Worm (Caenorhabditis elegans) whole organism, L2 larva: ENCODE data around the gene sdz-19.

Source experiments
- F13H6.1 ChIP-seq: sonication (generic microtip); optimal IDR thresholded peaks from 2 replicates; lab custom pipeline; 2016; ENCODE audit warnings: missing genetic modification characterization, missing compliant biosample characterization
- R02D3.7 ChIP-seq: fragments of 150-350 bp; optimal IDR thresholded peaks from 2 replicates; lab custom pipeline; 2014; ENCODE audit warnings: missing biosample characterization, missing genetic modification characterization
- alr-1 ChIP-seq: fragments of 150-350 bp; optimal IDR thresholded peaks from 2 replicates; lab custom pipeline; 2014; ENCODE audit warnings: missing biosample characterization, missing genetic modification characterization
- ama-1 ChIP-seq: fragments of 150-350 bp; optimal IDR thresholded peaks from 2 replicates; lab custom pipeline; 2018; ENCODE audit warnings: inconsistent platforms
- dmd-4 ChIP-seq: sonication (generic microtip); optimal IDR thresholded peaks from 2 replicates; lab custom pipeline; 2017; ENCODE audit warnings: missing biosample characterization, missing genetic modification characterization
- egl-27 ChIP-seq: sonication (generic microtip); optimal IDR thresholded peaks from 3 replicates; lab custom pipeline; 2017; ENCODE audit warnings: missing biosample characterization, missing genetic modification reagents, missing genetic modification characterization
- elt-1 ChIP-seq: fragments of 150-350 bp; optimal IDR thresholded peaks from 2 replicates; lab custom pipeline; 2014; ENCODE audit warnings: missing biosample characterization, missing genetic modification characterization
- lin-13 ChIP-seq: fragments of 150-350 bp; optimal IDR thresholded peaks from 2 replicates; lab custom pipeline; 2014; ENCODE audit warnings: missing biosample characterization, missing genetic modification reagents, missing genetic modification characterization
- nhr-11 ChIP-seq: fragments of 150-350 bp; optimal IDR thresholded peaks from 2 replicates; lab custom pipeline; 2014; ENCODE audit warnings: missing biosample characterization, missing genetic modification characterization
- nhr-129 ChIP-seq: fragments of 150-350 bp; optimal IDR thresholded peaks from 2 replicates; lab custom pipeline; 2014; ENCODE audit warnings: missing biosample characterization, missing genetic modification characterization
- nhr-23 ChIP-seq: fragments of 150-350 bp; optimal IDR thresholded peaks from 2 replicates; lab custom pipeline; 2014; ENCODE audit warnings: missing biosample characterization, missing genetic modification reagents, missing genetic modification characterization
- unc-62 ChIP-seq: fragments of 150-350 bp; optimal IDR thresholded peaks from 2 replicates; lab custom pipeline; 2014; ENCODE audit warnings: missing biosample characterization, missing genetic modification reagents, missing genetic modification characterization
- ztf-4 ChIP-seq: fragments of 150-350 bp; optimal IDR thresholded peaks from 2 replicates; lab custom pipeline; 2014; ENCODE audit warnings: missing biosample characterization, missing genetic modification characterization

DNA sequence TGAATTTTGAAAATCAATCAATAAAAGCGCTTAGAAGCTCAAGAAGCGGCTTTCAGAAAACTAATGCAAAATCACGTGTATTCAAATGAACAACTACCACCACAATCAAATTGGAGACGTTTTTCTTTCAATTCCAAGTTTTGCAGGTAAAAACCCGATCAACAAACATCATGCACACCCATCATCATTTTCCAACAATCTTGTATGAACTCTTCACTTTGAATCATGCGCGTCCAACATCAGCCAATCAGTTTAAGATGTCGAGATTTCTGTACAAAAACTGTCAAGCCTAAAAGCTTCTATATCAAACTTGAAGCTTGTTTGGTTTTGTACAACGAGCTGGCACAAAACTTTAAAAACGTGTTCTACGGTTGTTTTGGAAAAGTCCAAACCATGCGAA lies 35.7 kb upstream of the sdz-19 start:
- TF ChIP-seq R02D3.7 (tag; lab: Kevin White, UChicago) (no peak), lin-13 (GFP tag; lab: Kevin White, UChicago) (no peak), egl-27 (tag; lab: Kevin White, UChicago) (no peak), unc-62 (GFP tag; lab: Kevin White, UChicago) (no peak), ama-1 (no peak), elt-1 (tag; lab: Kevin White, UChicago) (no peak), nhr-11 (tag; lab: Kevin White, UChicago) (no peak), ztf-4 (tag; lab: Kevin White, UChicago) (no peak), F13H6.1 (no peak), nhr-23 (tag; lab: Kevin White, UChicago) (no peak), alr-1 (no peak), dmd-4 (tag; lab: Kevin White, UChicago) (no peak), nhr-129 (tag; lab: Kevin White, UChicago) (no peak)
